Fruit fly (Drosophila melanogaster): Measurements from ENCODE around the gene ppk28.

DNA sequence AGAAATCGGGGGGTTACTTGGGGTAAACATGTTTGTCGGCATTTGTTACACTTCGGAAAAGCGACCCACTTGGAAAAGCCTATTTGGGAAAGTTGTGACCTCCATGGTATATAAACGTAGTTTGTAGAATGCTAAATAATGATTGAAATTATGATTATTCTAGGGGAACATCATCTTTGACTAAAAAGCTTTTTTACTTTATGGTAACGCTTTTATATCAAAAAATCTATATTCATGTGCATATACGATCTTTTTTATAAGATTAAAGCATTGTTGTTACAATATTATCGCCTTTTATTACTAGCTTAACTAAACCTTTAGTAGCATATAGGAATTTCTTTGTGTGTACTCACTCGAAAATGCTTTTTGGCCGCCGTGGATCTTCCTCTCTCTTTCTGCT is 28.4 kb downstream of the ppk28 start:
- TF ChIP-seq CTCF (optimal IDR thresholded peaks at IDR 0.05) (no peak), CG8478 (optimal IDR thresholded peaks at IDR 0.05) (no peak)
